Worm (Caenorhabditis elegans): ENCODE measurements around the gene nhr-67.

DNA sequence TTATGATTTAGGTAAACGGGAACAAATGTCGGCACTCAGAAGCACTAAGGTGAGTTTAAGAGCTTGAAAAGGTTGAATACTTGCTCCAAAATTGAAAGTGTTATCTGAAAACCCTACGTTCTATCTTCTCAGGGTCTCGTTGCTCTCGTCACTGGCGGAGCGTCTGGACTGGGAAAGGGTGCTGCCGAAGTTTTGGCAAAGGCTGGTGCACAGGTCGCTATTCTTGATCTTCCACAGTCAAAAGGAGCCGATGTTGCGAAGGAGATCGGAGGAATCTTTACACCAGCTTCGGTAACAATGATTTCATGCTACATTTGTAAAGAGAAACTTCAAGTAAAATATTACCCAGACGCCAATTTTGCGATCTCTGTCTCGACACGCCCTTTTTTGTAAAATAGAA lies 38.3 kb upstream of the nhr-67 start, which contains the start of gene ard-1:
- no peak for TF ChIP-seq pqm-1 (tag; optimal IDR thresholded peaks at IDR 0.05)
- no peak for TF ChIP-seq pha-4 (GFP tag; IDR thresholded peaks at IDR 0.05)
- TF ChIP-seq pha-4 (tag; optimal IDR thresholded peaks at IDR 0.05), result no peak
- TF ChIP-seq tag-97 (GFP tag; IDR thresholded peaks at IDR 0.05), result no peak
- TF ChIP-seq spr-3 (GFP tag; optimal IDR thresholded peaks at IDR 0.05), result no peak
- no peak for TF ChIP-seq nhr-11 (tag; optimal IDR thresholded peaks at IDR 0.05)
- TF ChIP-seq zag-1 (tag; optimal IDR thresholded peaks at IDR 0.05), result no peak
- no peak for TF ChIP-seq unc-62 (GFP tag; optimal IDR thresholded peaks at IDR 0.05 in 1 of 2)
- no peak for TF ChIP-seq unc-62 (tag; optimal IDR thresholded peaks at IDR 0.05)
- no peak for TF ChIP-seq Y5F2A.4 (GFP tag; optimal IDR thresholded peaks at IDR 0.05)
- TF ChIP-seq fos-1 (tag; optimal IDR thresholded peaks at IDR 0.05), result no peak
- no peak for TF ChIP-seq vab-7 (GFP tag; IDR thresholded peaks at IDR 0.05)
- TF ChIP-seq ZK546.5 (tag; optimal IDR thresholded peaks at IDR 0.05), result no peak
- no peak for TF ChIP-seq jun-1 (tag; optimal IDR thresholded peaks at IDR 0.05)
